Fruit fly (Drosophila melanogaster) Kc167 (cell line): Measurements from ENCODE around the gene Sugb.

ENCODE experiments used
- Myc ChIP-seq: fragments of >200 bp; optimal IDR thresholded peaks from 2 replicates; lab custom pipeline; 2017; ENCODE audit warnings: missing external identifiers
- Sin3A ChIP-seq: fragments of >200 bp; optimal IDR thresholded peaks from 2 replicates; lab custom pipeline; 2018; ENCODE audit warnings: missing external identifiers
- h ChIP-seq: fragments of >200 bp; optimal IDR thresholded peaks from 3 replicates; lab custom pipeline; 2018; ENCODE audit warnings: missing external identifiers
- insv ChIP-seq: fragments of >200 bp; optimal IDR thresholded peaks from 3 replicates; lab custom pipeline; 2018; ENCODE audit warnings: missing external identifiers
- psq ChIP-seq: fragments of >200 bp; optimal IDR thresholded peaks from 2 replicates; lab custom pipeline; 2017; ENCODE audit warnings: missing external identifiers
- ttk ChIP-seq: sonication (Bioruptor generic); optimal IDR thresholded peaks from 2 replicates; lab custom pipeline; 2017; ENCODE audit warnings: missing external identifiers

Sugb gene

dm6 chr3L:11683819-11684521 lies at the start of gene Sugb:
Gene Sugb, plus strand, starts transcription at chr3L:11683980.
- TF ChIP-seq insv (lab: Kevin White, UChicago) (no peak), h (lab: Kevin White, UChicago) (no peak), Sin3A (lab: Kevin White, UChicago) (no peak), psq (lab: Kevin White, UChicago) (no peak), Myc (lab: Kevin White, UChicago) (no peak), ttk (no peak)

- TF ChIP-seq psq (lab: Kevin White, UChicago) = no peak
- no peak for TF ChIP-seq insv (lab: Kevin White, UChicago)
- no peak for TF ChIP-seq ttk
- TF ChIP-seq Myc (lab: Kevin White, UChicago) = no peak
- TF ChIP-seq Sin3A (lab: Kevin White, UChicago) = no peak
- TF ChIP-seq h (lab: Kevin White, UChicago) = no peak
Observed at dm6 chr3L:11634551-11634950, 49.2 kb upstream of the Sugb start.

- TF ChIP-seq psq (lab: Kevin White, UChicago) (no peak), ttk (no peak), insv (lab: Kevin White, UChicago) (no peak), Sin3A (lab: Kevin White, UChicago) (no peak), Myc (lab: Kevin White, UChicago) (no peak), h (lab: Kevin White, UChicago) (no peak)
Observed at dm6 chr3L:11636829-11637228, 47.0 kb upstream of the Sugb start.

dm6 chr3L:11645933-11646332 lies 37.8 kb upstream of the Sugb start, which contains the start of gene CG6071:
Gene CG6071, minus strand, starts transcription at chr3L:11646033.
- TF ChIP-seq Myc (lab: Kevin White, UChicago) (no peak), insv (lab: Kevin White, UChicago) (no peak), psq (lab: Kevin White, UChicago) (no peak), Sin3A (lab: Kevin White, UChicago) (no peak), h (lab: Kevin White, UChicago) (no peak), ttk (no peak)

- TF ChIP-seq insv (lab: Kevin White, UChicago) = no peak
- no peak for TF ChIP-seq h (lab: Kevin White, UChicago)
- no peak for TF ChIP-seq Sin3A (lab: Kevin White, UChicago)
- no peak for TF ChIP-seq psq (lab: Kevin White, UChicago)
- TF ChIP-seq Myc (lab: Kevin White, UChicago) = no peak
- no peak for TF ChIP-seq ttk
Observed at dm6 chr3L:11648410-11648809, 35.4 kb upstream of the Sugb start, which contains the start of the genes RIOK1 and Polr3H. Gene RIOK1, minus strand, starts transcription at chr3L:11648474. Gene Polr3H, plus strand, starts transcription at chr3L:11648756.

dm6 chr3L:11656189-11656588 lies 27.6 kb upstream of the Sugb start:
- TF ChIP-seq Sin3A (lab: Kevin White, UChicago) (no peak), ttk (no peak), h (lab: Kevin White, UChicago) (no peak), insv (lab: Kevin White, UChicago) (no peak), psq (lab: Kevin White, UChicago) (no peak), Myc (lab: Kevin White, UChicago) (no peak)

dm6 chr3L:11678313-11678817 lies 5.4 kb upstream of the Sugb start:
- no peak for TF ChIP-seq ttk
- no peak for TF ChIP-seq Myc (lab: Kevin White, UChicago)
- TF ChIP-seq insv (lab: Kevin White, UChicago) = no peak
- no peak for TF ChIP-seq Sin3A (lab: Kevin White, UChicago)
- no peak for TF ChIP-seq h (lab: Kevin White, UChicago)
- no peak for TF ChIP-seq psq (lab: Kevin White, UChicago)

dm6 chr3L:11680298-11680697 lies 3.5 kb upstream of the Sugb start, which contains the start of gene CG32085:
Gene CG32085, minus strand, starts transcription at chr3L:11680344.
- TF ChIP-seq h (lab: Kevin White, UChicago) = no peak
- no peak for TF ChIP-seq Myc (lab: Kevin White, UChicago)
- TF ChIP-seq insv (lab: Kevin White, UChicago) = no peak

- TF ChIP-seq h (lab: Kevin White, UChicago) (no peak), psq (lab: Kevin White, UChicago) (no peak), ttk (no peak), Sin3A (lab: Kevin White, UChicago) (no peak), insv (lab: Kevin White, UChicago) (no peak), Myc (lab: Kevin White, UChicago) (no peak)
Observed at dm6 chr3L:11681794-11682193, 2.0 kb upstream of the Sugb start, which contains the start of gene TfIIEalpha. Gene TfIIEalpha, plus strand, starts transcription at chr3L:11682038.

dm6 chr3L:11684522-11684851 lies 707 bp downstream of the Sugb start:
- TF ChIP-seq h (lab: Kevin White, UChicago) = no peak
- TF ChIP-seq psq (lab: Kevin White, UChicago) = no peak
- no peak for TF ChIP-seq ttk
- TF ChIP-seq Myc (lab: Kevin White, UChicago) = no peak
- no peak for TF ChIP-seq Sin3A (lab: Kevin White, UChicago)
- no peak for TF ChIP-seq insv (lab: Kevin White, UChicago)

- TF ChIP-seq Myc (lab: Kevin White, UChicago) (no peak), h (lab: Kevin White, UChicago) (no peak), Sin3A (lab: Kevin White, UChicago) (no peak), ttk (no peak), psq (lab: Kevin White, UChicago) (no peak), insv (lab: Kevin White, UChicago) (no peak)
Observed at dm6 chr3L:11685876-11686275, 2.1 kb downstream of the Sugb start.
